Fruit fly (Drosophila melanogaster) whole organism, wandering third instar larva: ENCODE measurements around the gene CG43694.

ENCODE experiments used
- Abd-B ChIP-seq: fragments of >200 bp; optimal IDR thresholded peaks from 2 replicates; lab custom pipeline; 2017; ENCODE audit warnings: missing biosample characterization, missing genetic modification characterization
- HLH106 ChIP-seq: fragments of 200-800 bp; optimal IDR thresholded peaks from 3 replicates; lab custom pipeline; 2019; ENCODE audit warnings: missing biosample characterization, mild to moderate bottlenecking, missing genetic modification characterization, moderate library complexity
- Hnf4 ChIP-seq: fragments of 200-800 bp; sonication (Bioruptor generic); optimal IDR thresholded peaks from 2 replicates; lab custom pipeline; 2016; ENCODE audit warnings: missing biosample characterization, mild to moderate bottlenecking, missing genetic modification characterization
- Hr78 ChIP-seq: fragments of >200 bp; optimal IDR thresholded peaks from 2 replicates; lab custom pipeline; 2017; ENCODE audit warnings: missing biosample characterization, missing genetic modification characterization
- Rel ChIP-seq, 2 experiments: fragments of 200-800 bp; sonication (Bioruptor generic) in 1 of 2; optimal IDR thresholded peaks; 2 replicates in 1 of 2; 3 replicates in 1 of 2; lab custom pipeline; 2016 to 2019; ENCODE audit warnings: mild to moderate bottlenecking in 2 of 2, missing biosample characterization in 2 of 2, missing genetic modification characterization in 2 of 2, moderate library complexity in 1 of 2
- h ChIP-seq: fragments of 200-800 bp; sonication (Bioruptor generic); optimal IDR thresholded peaks from 3 replicates; lab custom pipeline; 2016; ENCODE audit warnings: missing biosample characterization, mild to moderate bottlenecking, missing genetic modification characterization
- usp ChIP-seq: fragments of >200 bp; optimal IDR thresholded peaks from 2 replicates; lab custom pipeline; 2017; ENCODE audit warnings: missing biosample characterization, missing genetic modification characterization

DNA sequence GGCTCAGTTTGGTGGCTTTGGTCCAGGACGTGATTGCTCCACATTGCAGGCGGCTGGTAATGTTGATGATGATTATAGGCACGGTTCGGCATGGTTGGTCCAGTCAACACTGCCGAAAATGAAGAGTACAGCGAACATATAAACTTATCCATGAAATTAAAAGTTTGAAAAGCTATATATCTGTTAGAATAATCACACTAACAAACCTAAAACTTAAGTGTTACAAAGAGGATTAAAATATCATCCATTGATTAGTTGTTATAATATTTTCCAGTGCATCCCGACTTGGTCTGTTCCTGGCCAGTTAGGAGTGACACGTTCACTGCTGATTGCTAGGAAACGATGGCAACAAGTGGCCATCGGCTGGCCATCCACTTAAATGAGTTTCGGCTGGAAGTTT lies 26.1 kb downstream of the CG43694 start:
- TF ChIP-seq h, result no peak
- no peak for TF ChIP-seq HLH106 (tag; lab: Kevin White, UChicago)
- no peak for TF ChIP-seq Rel (GFP tag; optimal IDR thresholded peaks at IDR 0.05; lab: Kevin White, UChicago)
- no peak for TF ChIP-seq Rel (tag; optimal IDR thresholded peaks at IDR 0.05; lab: Kevin White, UChicago)
- no peak for TF ChIP-seq Abd-B (GFP tag; lab: Kevin White, UChicago)
- TF ChIP-seq usp (GFP tag; lab: Kevin White, UChicago), result no peak
- TF ChIP-seq Hnf4 (GFP tag; lab: Kevin White, UChicago), result no peak
- no peak for TF ChIP-seq Hr78 (GFP tag; lab: Kevin White, UChicago)
